Worm (Caenorhabditis elegans) whole organism, L2 larva: ENCODE results near the gene H12D21.6.

Experiments used
- alr-1 ChIP-seq: fragments of 150-350 bp; optimal IDR thresholded peaks from 2 replicates; lab custom pipeline; 2014; ENCODE audit warnings: missing biosample characterization, missing genetic modification characterization
- lin-39 ChIP-seq: fragments of 150-350 bp; optimal IDR thresholded peaks from 2 replicates; lab custom pipeline; 2014; ENCODE audit warnings: missing biosample characterization, missing genetic modification reagents, missing genetic modification characterization
- zag-1 ChIP-seq: fragments of 150-350 bp; optimal IDR thresholded peaks from 2 replicates; lab custom pipeline; 2014; ENCODE audit warnings: missing biosample characterization, missing genetic modification characterization

DNA sequence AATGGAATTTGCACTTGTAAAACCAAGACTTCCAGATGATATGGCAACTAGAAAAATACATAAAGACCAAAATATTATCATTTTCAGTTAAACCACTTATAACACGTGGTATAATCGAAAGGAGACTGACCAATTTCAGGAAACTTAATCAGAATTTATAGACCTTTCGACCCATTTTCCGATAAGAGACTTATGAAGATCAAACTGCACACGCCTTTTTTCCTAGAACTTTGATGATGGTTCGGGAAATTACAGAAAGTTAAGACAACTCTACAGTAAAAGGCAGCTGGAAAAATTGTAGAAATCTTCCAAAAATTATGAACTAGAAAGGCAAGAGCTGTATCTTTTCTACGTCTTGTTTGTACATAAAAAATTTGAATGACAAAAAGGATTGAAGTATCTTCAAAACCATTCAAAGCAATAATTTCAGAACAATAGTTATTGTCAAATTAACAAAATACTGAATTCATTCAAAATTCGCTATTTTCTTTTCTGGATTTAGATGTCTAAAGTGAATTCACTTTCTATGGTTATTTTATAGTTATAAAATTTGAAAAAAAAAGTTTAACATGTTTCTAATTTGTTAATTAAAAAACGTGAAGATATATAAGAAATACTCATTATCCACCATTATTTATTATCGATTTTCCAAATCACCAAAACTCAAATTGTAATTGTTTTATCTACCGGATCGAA is 4.1 kb downstream of the H12D21.6 start, which contains the start of the genes mpst-2 and H12D21.5:
- TF ChIP-seq lin-39 (tag; lab: Kevin White, UChicago) (no peak), zag-1 (no peak), alr-1 (tag; lab: Kevin White, UChicago) (no peak)
